Worm (Caenorhabditis elegans) whole organism, L4/young adult: ENCODE measurements around the gene C18H7.11.

Source experiments
- W03F9.2 ChIP-seq: fragments of 150-350 bp; optimal IDR thresholded peaks from 2 replicates; lab custom pipeline; 2014; ENCODE audit warnings: missing biosample characterization, missing genetic modification characterization
- dao-5 ChIP-seq: sonication (generic microtip); optimal IDR thresholded peaks from 2 replicates; lab custom pipeline; 2016; ENCODE audit warnings: missing genotype, missing genetic modification characterization, moderate library complexity, missing compliant biosample characterization
- him-1 ChIP-seq: sonication (generic microtip); optimal IDR thresholded peaks from 2 replicates; lab custom pipeline; 2016; ENCODE audit warnings: missing genotype, missing genetic modification reagents, missing genetic modification characterization, missing compliant biosample characterization

- TF ChIP-seq dao-5 (tag; lab: Kevin White, UChicago) = no peak
- no peak for TF ChIP-seq him-1 (tag; lab: Kevin White, UChicago)
- TF ChIP-seq W03F9.2 (tag; lab: Kevin White, UChicago) = no peak
These were observed 23.1 kb downstream of the C18H7.11 start for ce11 chrIV:619766-620165.
